Fruit fly (Drosophila melanogaster): ENCODE data around the gene rump.

The rump gene

dm6 chr3R:9502416-9502763 is 7.7 kb downstream of the rump start, which contains the start of gene RhoL (continued):
- no peak for TF ChIP-seq CG31441 (GFP tag; IDR thresholded peaks at IDR 0.05)
- TF ChIP-seq CG7372 (GFP tag; IDR thresholded peaks at IDR 0.05): no peak
- TF ChIP-seq B-H1 (GFP tag; IDR thresholded peaks at IDR 0.05): no peak; the same call in 2 of the 3 replicates
- TF ChIP-seq unpg (GFP tag; optimal IDR thresholded peaks at IDR 0.05): peak; percentile 24
- peak; percentile 11; the same call in 1 of the 3 replicates for TF ChIP-seq CG2199 (GFP tag; IDR thresholded peaks at IDR 0.05)
- TF ChIP-seq lov (optimal IDR thresholded peaks at IDR 0.05): no peak
- TF ChIP-seq lov (GFP tag; IDR thresholded peaks at IDR 0.05): peak; percentile 58; the same call in 1 of the 3 replicates
- TF ChIP-seq bab2 (GFP tag; optimal IDR thresholded peaks at IDR 0.05): no peak
- no peak for TF ChIP-seq CG10274 (GFP tag; optimal IDR thresholded peaks at IDR 0.05)
- no peak for TF ChIP-seq TFAM (GFP tag; optimal IDR thresholded peaks at IDR 0.05)
- TF ChIP-seq her (GFP tag; optimal IDR thresholded peaks at IDR 0.05): peak; percentile 50
- no peak for TF ChIP-seq oc (tag; optimal IDR thresholded peaks at IDR 0.05)
- peak; percentile 55 for TF ChIP-seq Nf-YB (GFP tag; optimal IDR thresholded peaks at IDR 0.05)
- 0 out of 3 replicates have a peak, but pooled peaks have one; percentile 22 for TF ChIP-seq so (GFP tag; IDR thresholded peaks at IDR 0.05)
- peak; percentile 70 for TF ChIP-seq bbx (GFP tag; IDR thresholded peaks at IDR 0.05; ENCODE audit: partially characterized antibody)
- peak; percentile 14; the same call in 1 of the 3 replicates for TF ChIP-seq dysf (GFP tag; IDR thresholded peaks at IDR 0.05)
- no peak for TF ChIP-seq sqz (GFP tag; optimal IDR thresholded peaks at IDR 0.05)
- TF ChIP-seq CG32532 (GFP tag; IDR thresholded peaks at IDR 0.05): peak; percentile 68
- TF ChIP-seq CG10431 (GFP tag; optimal IDR thresholded peaks at IDR 0.05): no peak
- TF ChIP-seq CG17612 (GFP tag; IDR thresholded peaks at IDR 0.05): no peak
- no peak for TF ChIP-seq CG10462 (GFP tag; optimal IDR thresholded peaks at IDR 0.05)
- no peak for TF ChIP-seq pan (optimal IDR thresholded peaks at IDR 0.05)
- peak in 1 of 2 experiments; percentile 14 for TF ChIP-seq pan (GFP tag; optimal IDR thresholded peaks at IDR 0.05 in 1 of 2, IDR thresholded peaks at IDR 0.05 in 1 of 2)
- peak; percentile 5 for TF ChIP-seq MESR4 (GFP tag; optimal IDR thresholded peaks at IDR 0.05)
- no peak for TF ChIP-seq CG9817 (tag; optimal IDR thresholded peaks at IDR 0.05)
- no peak for TF ChIP-seq CG17328 (GFP tag; IDR thresholded peaks at IDR 0.05)
- no peak for TF ChIP-seq CG14441 (GFP tag; IDR thresholded peaks at IDR 0.05)
- peak; percentile 4 for TF ChIP-seq pros (GFP tag; optimal IDR thresholded peaks at IDR 0.05)
- TF ChIP-seq CG2120 (GFP tag; optimal IDR thresholded peaks at IDR 0.05): peak; percentile 12
- no peak for TF ChIP-seq az2 (GFP tag; optimal IDR thresholded peaks at IDR 0.05)
- peak; percentile 12; the same call in 1 of the 2 replicates for TF ChIP-seq CG14014 (GFP tag; IDR thresholded peaks at IDR 0.05)
- TF ChIP-seq D19A (tag; optimal IDR thresholded peaks at IDR 0.05): peak; percentile 20
- TF ChIP-seq Dfd (GFP tag; optimal IDR thresholded peaks at IDR 0.05): no peak
- TF ChIP-seq CG10543 (GFP tag; optimal IDR thresholded peaks at IDR 0.05): peak; percentile 81
- TF ChIP-seq CG15601 (tag; optimal IDR thresholded peaks at IDR 0.05): no peak
- no peak for TF ChIP-seq CG16863 (GFP tag; optimal IDR thresholded peaks at IDR 0.05)
- no peak for TF ChIP-seq zfh2 (GFP tag; optimal IDR thresholded peaks at IDR 0.05)
- no peak for TF ChIP-seq CG6272 (GFP tag; IDR thresholded peaks at IDR 0.05)
- no peak for TF ChIP-seq CG16815 (GFP tag; optimal IDR thresholded peaks at IDR 0.05)
- peak; percentile 51 for TF ChIP-seq Fer1 (GFP tag; optimal IDR thresholded peaks at IDR 0.05)
- peak; percentile 36 for TF ChIP-seq HHEX (GFP tag; optimal IDR thresholded peaks at IDR 0.05)
- TF ChIP-seq CG15696 (tag; optimal IDR thresholded peaks at IDR 0.05): no peak
- no peak for TF ChIP-seq CG18476 (GFP tag; optimal IDR thresholded peaks at IDR 0.05)
- no peak for TF ChIP-seq Ets97D (GFP tag; optimal IDR thresholded peaks at IDR 0.05)
- TF ChIP-seq grau (tag; optimal IDR thresholded peaks at IDR 0.05): peak; percentile 15
- peak; percentile 26 for TF ChIP-seq CG3281 (GFP tag; optimal IDR thresholded peaks at IDR 0.05)
- TF ChIP-seq Bgb (GFP tag; IDR thresholded peaks at IDR 0.05; ENCODE audit: partially characterized antibody): peak; percentile 59; the same call in 1 of the 2 replicates
- TF ChIP-seq ci (GFP tag; IDR thresholded peaks at IDR 0.05): peak; percentile 73; the same call in 2 of the 3 replicates
- TF ChIP-seq CG7556 (GFP tag; optimal IDR thresholded peaks at IDR 0.05): no peak
- peak; percentile 37 for TF ChIP-seq nau (GFP tag; optimal IDR thresholded peaks at IDR 0.05)
- no peak for TF ChIP-seq CG8290 (GFP tag; optimal IDR thresholded peaks at IDR 0.05)
- TF ChIP-seq CG8290 (tag; optimal IDR thresholded peaks at IDR 0.05): peak in 1 of 2 experiments; percentile 70
